Worm (Caenorhabditis elegans) whole organism, young adult: Measurements from ENCODE around the gene rom-3.

ENCODE experiments used
- B0019.2 ChIP-seq: fragments of 200-800 bp; sonication (Bioruptor generic); conservative IDR thresholded peaks from 2 replicates; pipeline ENCODE4 v1.3.6; 2022; ENCODE audit warnings: missing genetic modification reagents, missing genetic modification characterization, missing compliant biosample characterization
- B0035.1 ChIP-seq: sonication (generic microtip); optimal IDR thresholded peaks from 2 replicates; lab custom pipeline; 2016; ENCODE audit warnings: missing genetic modification characterization, mild to moderate bottlenecking, missing compliant biosample characterization, missing genotype, missing genetic modification reagents
- F22D6.2 ChIP-seq: sonication (generic microtip); optimal IDR thresholded peaks from 2 replicates; lab custom pipeline; 2016; ENCODE audit warnings: mild to moderate bottlenecking, missing genetic modification characterization, missing compliant biosample characterization
- F33H1.4 ChIP-seq: fragments of 200-800 bp; sonication (Bioruptor generic); IDR thresholded peaks from 2 replicates; pipeline ENCODE4 v1.3.6; 2022; ENCODE audit warnings: missing genetic modification reagents, missing genetic modification characterization, missing compliant biosample characterization
- F55B11.4 ChIP-seq: sonication (generic microtip); optimal IDR thresholded peaks from 2 replicates; lab custom pipeline; 2016; ENCODE audit warnings: missing compliant biosample characterization, missing genetic modification characterization, borderline replicate concordance; ENCODE audit not compliant: insufficient read depth
- T26A5.8 ChIP-seq: sonication (generic microtip); optimal IDR thresholded peaks from 2 replicates; lab custom pipeline; 2016; ENCODE audit warnings: missing genetic modification characterization, missing compliant biosample characterization
- ZK185.1 ChIP-seq: sonication (generic microtip); optimal IDR thresholded peaks from 2 replicates; lab custom pipeline; 2016; ENCODE audit warnings: mild to moderate bottlenecking, missing genetic modification characterization, missing compliant biosample characterization; ENCODE audit not compliant: poor library complexity, severe bottlenecking
- akir-1 ChIP-seq: fragments of 200-800 bp; sonication (Bioruptor generic); optimal IDR thresholded peaks from 2 replicates; lab custom pipeline; 2018; ENCODE audit warnings: mild to moderate bottlenecking, missing genetic modification characterization, moderate library complexity, missing compliant biosample characterization
- athp-1 ChIP-seq: sonication (generic microtip); optimal IDR thresholded peaks from 2 replicates; lab custom pipeline; 2017; ENCODE audit warnings: mild to moderate bottlenecking, missing genetic modification characterization, missing compliant biosample characterization
- bed-1 ChIP-seq: fragments of 200-800 bp; sonication (Bioruptor generic); IDR thresholded peaks from 2 replicates; pipeline ENCODE4 v1.3.6; 2022; ENCODE audit warnings: missing genetic modification reagents, missing genetic modification characterization, missing compliant biosample characterization
- bed-2 ChIP-seq: fragments of 200-800 bp; sonication (Bioruptor generic); IDR thresholded peaks from 2 replicates; pipeline ENCODE4 v1.3.6; 2022; ENCODE audit warnings: missing genetic modification reagents, missing genetic modification characterization, missing compliant biosample characterization
- ceh-100 ChIP-seq: fragments of 200-800 bp; sonication (Bioruptor generic); IDR thresholded peaks from 2 replicates; pipeline ENCODE4 v1.3.6; 2022; ENCODE audit warnings: missing genetic modification reagents, missing genetic modification characterization, missing compliant biosample characterization
- ceh-58 ChIP-seq: fragments of 200-800 bp; sonication (Bioruptor generic); IDR thresholded peaks from 2 replicates; pipeline ENCODE4 v1.3.6; 2022; ENCODE audit warnings: missing genetic modification characterization, missing compliant biosample characterization
- efl-1 ChIP-seq: fragments of 150-350 bp; optimal IDR thresholded peaks from 2 replicates; lab custom pipeline; 2014; ENCODE audit warnings: missing biosample characterization, missing genetic modification reagents, missing genetic modification characterization
- ets-4 ChIP-seq: fragments of 200-800 bp; sonication (Bioruptor generic); optimal IDR thresholded peaks from 2 replicates; lab custom pipeline; 2018; ENCODE audit warnings: mild to moderate bottlenecking, missing genetic modification characterization, missing compliant biosample characterization
- gei-17 ChIP-seq: fragments of 200-800 bp; sonication (Bioruptor generic); optimal IDR thresholded peaks from 2 replicates; lab custom pipeline; 2018; ENCODE audit warnings: mild to moderate bottlenecking, missing genetic modification characterization, missing compliant biosample characterization
- hmg-1.2 ChIP-seq: fragments of 200-800 bp; sonication (Bioruptor generic); IDR thresholded peaks from 2 replicates; pipeline ENCODE4 v1.3.6; 2022; ENCODE audit warnings: missing genetic modification reagents, missing genetic modification characterization, missing compliant biosample characterization
- hsf-1 ChIP-seq: fragments of 200-800 bp; sonication (Bioruptor generic); IDR thresholded peaks from 2 replicates; pipeline ENCODE4 v1.3.6; 2022; ENCODE audit warnings: missing genetic modification reagents, missing genetic modification characterization, missing compliant biosample characterization
- lin-26 ChIP-seq: fragments of 200-800 bp; sonication (Bioruptor generic); IDR thresholded peaks from 2 replicates; pipeline ENCODE4 v1.3.6; 2022; ENCODE audit warnings: missing genetic modification reagents, missing genetic modification characterization, missing compliant biosample characterization
- lin-54 ChIP-seq: fragments of 200-800 bp; sonication (Bioruptor generic); optimal IDR thresholded peaks from 2 replicates; lab custom pipeline; 2018; ENCODE audit warnings: mild to moderate bottlenecking, missing genetic modification characterization, missing compliant biosample characterization
- lir-1 ChIP-seq: fragments of 200-800 bp; sonication (Bioruptor generic); conservative IDR thresholded peaks from 2 replicates; pipeline ENCODE4 v1.3.6; 2022; ENCODE audit warnings: missing genetic modification reagents, missing genetic modification characterization, missing compliant biosample characterization
- madf-8 ChIP-seq: fragments of 200-800 bp; sonication (Bioruptor generic); conservative IDR thresholded peaks from 2 replicates; pipeline ENCODE4 v1.3.6; 2022; ENCODE audit warnings: missing genetic modification reagents, missing genetic modification characterization, missing compliant biosample characterization
- mcd-1 ChIP-seq: fragments of 200-800 bp; sonication (Bioruptor generic); IDR thresholded peaks from 2 replicates; pipeline ENCODE4 v1.3.6; 2022; ENCODE audit warnings: missing genetic modification reagents, missing genetic modification characterization, missing compliant biosample characterization
- mel-28 ChIP-seq: sonication (generic microtip); optimal IDR thresholded peaks from 2 replicates; lab custom pipeline; 2016; ENCODE audit warnings: borderline replicate concordance, mild to moderate bottlenecking, missing genetic modification characterization, missing compliant biosample characterization
- nfya-1 ChIP-seq: sonication (generic microtip); optimal IDR thresholded peaks from 2 replicates; lab custom pipeline; 2017; ENCODE audit warnings: antibody characterized with exemption, missing compliant biosample characterization, missing genetic modification characterization, borderline replicate concordance; ENCODE audit not compliant: insufficient read depth
- nfyb-1 ChIP-seq: fragments of 200-800 bp; sonication (Bioruptor generic); IDR thresholded peaks from 2 replicates; pipeline ENCODE4 v1.3.6; 2022; ENCODE audit warnings: missing genetic modification reagents, missing genetic modification characterization, missing compliant biosample characterization
- nhr-120 ChIP-seq: fragments of 200-800 bp; sonication (Bioruptor generic); IDR thresholded peaks from 2 replicates; pipeline ENCODE4 v1.3.6; 2022; ENCODE audit warnings: missing genetic modification characterization, missing compliant biosample characterization
- nhr-90 ChIP-seq: sonication (generic microtip); optimal IDR thresholded peaks from 2 replicates; lab custom pipeline; 2016; ENCODE audit warnings: missing genotype, mild to moderate bottlenecking, missing genetic modification characterization, missing compliant biosample characterization
- pbrm-1 ChIP-seq: fragments of 200-800 bp; sonication (Bioruptor generic); IDR thresholded peaks from 2 replicates; pipeline ENCODE4 v1.3.6; 2022; ENCODE audit warnings: missing genetic modification reagents, missing genetic modification characterization, missing compliant biosample characterization
- pha-4 ChIP-seq: fragments of 150-350 bp; sonication (generic microtip); optimal IDR thresholded peaks from 2 replicates; lab custom pipeline; 2014; ENCODE audit warnings: missing biosample characterization, missing genetic modification reagents, missing genetic modification characterization
- rcor-1 ChIP-seq: fragments of 200-800 bp; sonication (Bioruptor generic); IDR thresholded peaks from 2 replicates; pipeline ENCODE4 v1.3.6; 2022; ENCODE audit warnings: missing genetic modification reagents, missing genetic modification characterization, missing compliant biosample characterization
- snpc-1.1 ChIP-seq: sonication (generic microtip); optimal IDR thresholded peaks from 2 replicates; lab custom pipeline; 2017; ENCODE audit warnings: missing genetic modification characterization, mild to moderate bottlenecking, missing compliant biosample characterization, antibody characterized with exemption, moderate library complexity, missing genotype, missing genetic modification reagents; ENCODE audit not compliant: insufficient read depth
- snpc-3.4 ChIP-seq: sonication (generic microtip); optimal IDR thresholded peaks from 2 replicates; lab custom pipeline; 2017; ENCODE audit warnings: missing genetic modification characterization, mild to moderate bottlenecking, missing compliant biosample characterization, antibody characterized with exemption, moderate library complexity, missing genotype, missing genetic modification reagents
- snpc-4 ChIP-seq, 5 experiments: fragments of 150-350 bp in 1 of 5; sonication (generic microtip) in 4 of 5; optimal IDR thresholded peaks; 2 replicates each; lab custom pipeline; 2014 to 2018; ENCODE audit warnings: missing genetic modification characterization in 5 of 5, missing biosample characterization in 3 of 5, antibody characterized with exemption in 2 of 5, mild to moderate bottlenecking in 2 of 5, missing compliant biosample characterization in 2 of 5, missing genotype in 2 of 5, moderate library complexity in 2 of 5, missing genetic modification reagents in 1 of 5
- unc-62 ChIP-seq: fragments of 150-350 bp; optimal IDR thresholded peaks from 2 replicates; lab custom pipeline; 2014; ENCODE audit warnings: missing biosample characterization, missing genetic modification reagents, missing genetic modification characterization
- xnd-1 ChIP-seq: sonication (generic microtip); optimal IDR thresholded peaks from 2 replicates; lab custom pipeline; 2016; ENCODE audit warnings: missing genotype, missing genetic modification reagents, missing genetic modification characterization, missing compliant biosample characterization
- zfh-2 ChIP-seq: fragments of 200-800 bp; sonication (Bioruptor generic); conservative IDR thresholded peaks from 2 replicates; pipeline ENCODE4 v1.3.6; 2022; ENCODE audit warnings: missing genetic modification reagents, missing genetic modification characterization, missing compliant biosample characterization
- ztf-18 ChIP-seq: sonication (generic microtip); optimal IDR thresholded peaks from 2 replicates; lab custom pipeline; 2016; ENCODE audit warnings: missing genotype, mild to moderate bottlenecking, missing genetic modification characterization, missing compliant biosample characterization
- ztf-25 ChIP-seq: fragments of 200-800 bp; sonication (Bioruptor generic); IDR thresholded peaks from 2 replicates; pipeline ENCODE4 v1.3.6; 2022; ENCODE audit warnings: missing genetic modification reagents, missing genetic modification characterization, missing compliant biosample characterization
- ztf-28 ChIP-seq: fragments of 200-800 bp; sonication (Bioruptor generic); IDR thresholded peaks from 2 replicates; pipeline ENCODE4 v1.3.6; 2022; ENCODE audit warnings: missing genetic modification reagents, missing genetic modification characterization, missing compliant biosample characterization
- ztf-3 ChIP-seq: fragments of 200-800 bp; sonication (Bioruptor generic); optimal IDR thresholded peaks from 2 replicates; lab custom pipeline; 2018; ENCODE audit warnings: mild to moderate bottlenecking, missing genetic modification characterization, missing compliant biosample characterization

The rom-3 gene

ce11 chrIV:16924092-16924491 is 46.2 kb downstream of the rom-3 start, which contains the start of gene nep-24:
Gene nep-24 (plus strand): TSS chrIV:16924392.
- TF ChIP-seq T26A5.8, result no peak
- TF ChIP-seq snpc-3.4, result no peak
- no peak for TF ChIP-seq pha-4
- TF ChIP-seq lin-54 (GFP tag; lab: Kevin White, UChicago), result no peak
- TF ChIP-seq athp-1 (tag; lab: Kevin White, UChicago), result no peak
- TF ChIP-seq zfh-2 (GFP tag; lab: Robert Waterston, UW), result no peak
- TF ChIP-seq hsf-1, result no peak
- no peak for TF ChIP-seq F33H1.4
- no peak for TF ChIP-seq ceh-100

ce11 chrIV:16921999-16922398 is 48.3 kb downstream of the rom-3 start:
- TF ChIP-seq snpc-4 (GFP tag; optimal IDR thresholded peaks at IDR 0.05; lab: Kevin White, UChicago) (no peak), snpc-4 (tag; optimal IDR thresholded peaks at IDR 0.05; lab: Kevin White, UChicago) (peak in 1 of 4 experiments; percentile 15), mel-28 (tag; lab: Kevin White, UChicago) (no peak), madf-8 (GFP tag; lab: Robert Waterston, UW) (no peak), rcor-1 (GFP tag; lab: Robert Waterston, UW) (no peak), zfh-2 (GFP tag; lab: Robert Waterston, UW) (peak; percentile 52), ets-4 (GFP tag; lab: Kevin White, UChicago) (no peak), ztf-25 (GFP tag; lab: Robert Waterston, UW) (no peak)

- TF ChIP-seq ceh-58, result no peak
- TF ChIP-seq unc-62 (GFP tag; lab: Kevin White, UChicago), result no peak
- no peak for TF ChIP-seq hmg-1.2
- no peak for TF ChIP-seq akir-1
- no peak for TF ChIP-seq nhr-120
- no peak for TF ChIP-seq T26A5.8
- TF ChIP-seq athp-1 (tag; lab: Kevin White, UChicago), result no peak
- no peak for TF ChIP-seq F55B11.4
- no peak for TF ChIP-seq nhr-90 (tag; lab: Kevin White, UChicago)
- no peak for TF ChIP-seq B0019.2 (GFP tag; lab: Robert Waterston, UW)
- no peak for TF ChIP-seq bed-2 (GFP tag; lab: Robert Waterston, UW)
- TF ChIP-seq ztf-28 (GFP tag; lab: Robert Waterston, UW), result no peak
Observed at ce11 chrIV:16920041-16920440, 50.2 kb downstream of the rom-3 start, which contains the start of gene nep-23. Gene nep-23 (plus strand): TSS chrIV:16920341.

ce11 chrIV:16919212-16919775 is 51.0 kb downstream of the rom-3 start, which contains the start of the genes Y116A8C.470 and Y116A8C.463:
Gene Y116A8C.470 (minus strand): TSS chrIV:16919312.
Gene Y116A8C.463 (plus strand): TSS chrIV:16919725.
- no peak for TF ChIP-seq ztf-18 (tag; lab: Kevin White, UChicago)
- TF ChIP-seq B0035.1, result no peak
- no peak for TF ChIP-seq T26A5.8
- TF ChIP-seq F22D6.2 (tag; lab: Kevin White, UChicago), result no peak
- no peak for TF ChIP-seq pha-4
- no peak for TF ChIP-seq nfya-1 (tag; lab: Kevin White, UChicago)
- no peak for TF ChIP-seq gei-17

ce11 chrIV:16917831-16918429 is 52.4 kb downstream of the rom-3 start, which contains the start of the genes Y116A8C.469 and Y116A8C.468:
Gene Y116A8C.469 (minus strand): TSS chrIV:16917931.
Gene Y116A8C.468 (plus strand): TSS chrIV:16918379.
- TF ChIP-seq ztf-3 (GFP tag; lab: Kevin White, UChicago), result no peak
- no peak for TF ChIP-seq efl-1 (GFP tag; lab: Kevin White, UChicago)
- no peak for TF ChIP-seq xnd-1 (tag; lab: Kevin White, UChicago)
- TF ChIP-seq ZK185.1 (tag; lab: Kevin White, UChicago), result no peak
- no peak for TF ChIP-seq bed-1
- TF ChIP-seq snpc-1.1, result no peak
- TF ChIP-seq nfyb-1 (GFP tag; lab: Robert Waterston, UW), result no peak
- no peak for TF ChIP-seq pbrm-1
- no peak for TF ChIP-seq lin-26
- TF ChIP-seq lir-1, result no peak
- TF ChIP-seq mcd-1 (GFP tag; lab: Robert Waterston, UW), result no peak
- no peak for TF ChIP-seq athp-1 (tag; lab: Kevin White, UChicago)
- no peak for TF ChIP-seq T26A5.8
